Worm (Caenorhabditis elegans) whole organism, L1 larva: ENCODE data around the gene C25E10.16.

Experiments
- elt-3 ChIP-seq, 6 experiments: fragments of 150-350 bp in 1 of 6; sonication (generic microtip); optimal IDR thresholded peaks; 2 replicates each; lab custom pipeline; 2017 to 2018; ENCODE audit warnings: missing biosample characterization in 6 of 6, missing genetic modification characterization in 6 of 6, inconsistent platforms in 1 of 6
- jun-1 ChIP-seq: fragments of 150-350 bp; optimal IDR thresholded peaks from 2 replicates; lab custom pipeline; 2014; ENCODE audit warnings: missing biosample characterization, missing genetic modification reagents, missing genetic modification characterization
- nhr-237 ChIP-seq: fragments of 150-350 bp; optimal IDR thresholded peaks from 2 replicates; lab custom pipeline; 2014; ENCODE audit warnings: missing biosample characterization, missing genetic modification characterization
- nhr-28 ChIP-seq: fragments of 150-350 bp; optimal IDR thresholded peaks from 2 replicates; lab custom pipeline; 2014; ENCODE audit warnings: missing biosample characterization, missing genetic modification characterization

DNA sequence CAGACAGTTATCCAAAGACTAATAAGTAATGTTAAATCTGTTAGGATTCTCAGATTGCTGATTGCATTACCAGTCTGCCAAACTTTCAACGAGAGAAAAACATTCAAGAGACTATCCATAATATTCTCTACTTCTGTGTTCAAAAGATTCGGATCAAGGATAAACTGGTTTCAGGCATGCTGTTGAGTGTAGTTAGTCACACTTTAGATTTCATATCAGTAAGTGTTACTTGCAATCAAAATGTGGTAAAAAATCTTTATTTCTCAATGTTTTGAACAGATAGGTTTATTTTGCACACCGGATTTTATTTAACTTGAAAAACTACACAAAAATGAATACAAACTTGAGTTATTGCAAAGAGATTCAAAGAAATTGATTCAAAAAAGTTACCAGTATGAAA, 37.3 kb downstream of the C25E10.16 start, which contains the start of gene oac-41:
- TF ChIP-seq nhr-237 (tag; lab: Kevin White, UChicago) (no peak), nhr-28 (tag; lab: Kevin White, UChicago) (no peak), elt-3 (tag; optimal IDR thresholded peaks at IDR 0.05; lab: Kevin White, UChicago) (no peak), jun-1 (no peak)
